Fruit fly (Drosophila melanogaster) whole organism, prepupa: ENCODE results near the gene Ada2a.

ENCODE experiments used
- Blimp-1 ChIP-seq: fragments of 200-800 bp; sonication (Bioruptor generic); optimal IDR thresholded peaks from 3 replicates; lab custom pipeline; 2017; ENCODE audit warnings: missing biosample characterization, missing genetic modification characterization, mild to moderate bottlenecking, moderate library complexity, missing genetic modification reagents
- CG10631 ChIP-seq: fragments of 200-800 bp; sonication (Bioruptor generic); optimal IDR thresholded peaks from 2 replicates; lab custom pipeline; 2016; ENCODE audit warnings: missing biosample characterization, missing genetic modification characterization
- CG11294 ChIP-seq: fragments of 200-800 bp; sonication (Bioruptor generic); IDR thresholded peaks from 2 replicates; pipeline ENCODE4 v1.3.6; 2022; ENCODE audit warnings: missing biosample characterization, missing genetic modification characterization
- CG11762 ChIP-seq: fragments of 200-800 bp; sonication (Bioruptor generic); optimal IDR thresholded peaks from 3 replicates; lab custom pipeline; 2016; ENCODE audit warnings: missing biosample characterization, missing genetic modification characterization; ENCODE audit not compliant: insufficient read depth
- CG11902 ChIP-seq: fragments of 200-800 bp; sonication (Bioruptor generic); optimal IDR thresholded peaks from 3 replicates; lab custom pipeline; 2016; ENCODE audit warnings: missing biosample characterization, missing genetic modification characterization
- CG1621 ChIP-seq: fragments of 200-800 bp; sonication (Bioruptor generic); optimal IDR thresholded peaks from 3 replicates; lab custom pipeline; 2018; ENCODE audit warnings: missing biosample characterization, mild to moderate bottlenecking, missing genetic modification characterization
- CG16779 ChIP-seq: fragments of 200-800 bp; sonication (Bioruptor generic); optimal IDR thresholded peaks from 3 replicates; lab custom pipeline; 2017; ENCODE audit warnings: missing biosample characterization, mild to moderate bottlenecking, missing genetic modification characterization
- CG31627 ChIP-seq: fragments of 200-800 bp; sonication (Bioruptor generic); optimal IDR thresholded peaks from 3 replicates; lab custom pipeline; 2016; ENCODE audit warnings: missing biosample characterization, missing genetic modification characterization
- CG32006 ChIP-seq: fragments of 200-800 bp; sonication (Bioruptor generic); optimal IDR thresholded peaks from 3 replicates; lab custom pipeline; 2017; ENCODE audit warnings: missing biosample characterization, mild to moderate bottlenecking, missing genetic modification characterization
- CG34406 ChIP-seq: fragments of 200-800 bp; sonication (Bioruptor generic); optimal IDR thresholded peaks from 3 replicates; lab custom pipeline; 2016; ENCODE audit warnings: missing biosample characterization, missing genetic modification characterization
- CG4318 ChIP-seq: fragments of 200-800 bp; sonication (Bioruptor generic); optimal IDR thresholded peaks from 3 replicates; lab custom pipeline; 2017; ENCODE audit warnings: missing biosample characterization, mild to moderate bottlenecking, missing genetic modification characterization
- CG6163 ChIP-seq: fragments of 200-800 bp; sonication (Bioruptor generic); IDR thresholded peaks from 3 replicates; pipeline ENCODE4 v1.3.6; 2022; ENCODE audit warnings: missing biosample characterization, missing genetic modification characterization
- CG6792 ChIP-seq: fragments of 200-800 bp; sonication (Bioruptor generic); optimal IDR thresholded peaks from 3 replicates; lab custom pipeline; 2016; ENCODE audit warnings: missing biosample characterization, missing genetic modification characterization
- CG6808 ChIP-seq: fragments of 200-800 bp; sonication (Bioruptor generic); optimal IDR thresholded peaks from 3 replicates; lab custom pipeline; 2017; ENCODE audit warnings: missing biosample characterization, missing genetic modification characterization, mild to moderate bottlenecking, moderate library complexity, missing genetic modification reagents
- CG6854 ChIP-seq: fragments of 200-800 bp; sonication (Bioruptor generic); optimal IDR thresholded peaks from 2 replicates; lab custom pipeline; 2017; ENCODE audit warnings: missing biosample characterization, mild to moderate bottlenecking, missing genetic modification characterization
- CG8319 ChIP-seq: fragments of 200-800 bp; sonication (Bioruptor generic); optimal IDR thresholded peaks from 3 replicates; lab custom pipeline; 2016; ENCODE audit warnings: missing biosample characterization, missing genetic modification characterization
- CG8632 ChIP-seq: fragments of 200-800 bp; sonication (Bioruptor generic); optimal IDR thresholded peaks from 3 replicates; lab custom pipeline; 2016; ENCODE audit warnings: missing biosample characterization, missing genetic modification characterization
- CG9139 ChIP-seq: fragments of 200-800 bp; sonication (Bioruptor generic); optimal IDR thresholded peaks from 3 replicates; lab custom pipeline; 2017; ENCODE audit warnings: missing biosample characterization, mild to moderate bottlenecking, missing genetic modification characterization
- Eip75B ChIP-seq: fragments of 200-800 bp; sonication (Bioruptor generic); optimal IDR thresholded peaks from 3 replicates; lab custom pipeline; 2016; ENCODE audit warnings: missing biosample characterization, missing genetic modification characterization
- Eip78C ChIP-seq: fragments of 200-800 bp; sonication (Bioruptor generic); peaks from one replicate; lab custom pipeline; 2016; ENCODE audit warnings: missing biosample characterization, missing genetic modification characterization
- Eip93F ChIP-seq: fragments of 200-800 bp; sonication (Bioruptor generic); optimal IDR thresholded peaks from 2 replicates; lab custom pipeline; 2016; ENCODE audit warnings: missing biosample characterization, mild to moderate bottlenecking, missing genetic modification characterization
- Ets21C ChIP-seq: fragments of 200-800 bp; sonication (Bioruptor generic); optimal IDR thresholded peaks from 3 replicates; lab custom pipeline; 2016; ENCODE audit warnings: missing biosample characterization, missing genetic modification characterization
- Gug ChIP-seq: fragments of 200-800 bp; sonication (Bioruptor generic); IDR thresholded peaks from 2 replicates; pipeline ENCODE4 v1.3.6; 2022; ENCODE audit warnings: missing biosample characterization, missing genetic modification characterization
- Hr39 ChIP-seq: fragments of 200-800 bp; sonication (Bioruptor generic); optimal IDR thresholded peaks from 2 replicates; lab custom pipeline; 2016; ENCODE audit warnings: missing biosample characterization, missing genetic modification characterization
- Hr4 ChIP-seq: fragments of 200-800 bp; sonication (Bioruptor generic); optimal IDR thresholded peaks from 3 replicates; lab custom pipeline; 2016; ENCODE audit warnings: missing biosample characterization, missing genetic modification characterization
- Lpt ChIP-seq: fragments of 200-800 bp; sonication (Bioruptor generic); optimal IDR thresholded peaks from 3 replicates; lab custom pipeline; 2016; ENCODE audit warnings: missing biosample characterization, missing genetic modification characterization
- Met ChIP-seq: fragments of 200-800 bp; sonication (Bioruptor generic); optimal IDR thresholded peaks from 3 replicates; lab custom pipeline; 2016; ENCODE audit warnings: missing biosample characterization, missing genetic modification characterization
- OdsH ChIP-seq: fragments of 200-800 bp; sonication (Bioruptor generic); optimal IDR thresholded peaks from 3 replicates; lab custom pipeline; 2016; ENCODE audit warnings: missing biosample characterization, missing genetic modification characterization
- Smox ChIP-seq: fragments of 200-800 bp; sonication (Bioruptor generic); optimal IDR thresholded peaks from 3 replicates; lab custom pipeline; 2016; ENCODE audit warnings: missing biosample characterization, missing genetic modification characterization
- Sox102F ChIP-seq: fragments of 200-800 bp; sonication (Bioruptor generic); optimal IDR thresholded peaks from 2 replicates; lab custom pipeline; 2016; ENCODE audit warnings: missing biosample characterization, mild to moderate bottlenecking, missing genetic modification characterization
- Sox14 ChIP-seq: fragments of 200-800 bp; sonication (Bioruptor generic); optimal IDR thresholded peaks from 3 replicates; lab custom pipeline; 2016; ENCODE audit warnings: missing biosample characterization, missing genetic modification characterization
- Sox15 ChIP-seq: fragments of 200-800 bp; sonication (Bioruptor generic); optimal IDR thresholded peaks from 3 replicates; lab custom pipeline; 2016; ENCODE audit warnings: missing biosample characterization, missing genetic modification characterization
- achi ChIP-seq: fragments of 200-800 bp; sonication (Bioruptor generic); optimal IDR thresholded peaks from 3 replicates; lab custom pipeline; 2016; ENCODE audit warnings: missing biosample characterization, missing genetic modification characterization
- acj6 ChIP-seq: fragments of 200-800 bp; sonication (Bioruptor generic); optimal IDR thresholded peaks from 3 replicates; lab custom pipeline; 2016; ENCODE audit warnings: missing biosample characterization, missing genetic modification characterization
- cyc ChIP-seq: fragments of 200-800 bp; sonication (Bioruptor generic); optimal IDR thresholded peaks from 3 replicates; lab custom pipeline; 2016; ENCODE audit warnings: missing biosample characterization, missing genetic modification characterization
- dac ChIP-seq: fragments of 200-800 bp; sonication (Bioruptor generic); optimal IDR thresholded peaks from 2 replicates; lab custom pipeline; 2017; ENCODE audit warnings: missing biosample characterization, mild to moderate bottlenecking, missing genetic modification characterization
- dsx ChIP-seq: fragments of 200-800 bp; optimal IDR thresholded peaks from 3 replicates; lab custom pipeline; 2019; ENCODE audit warnings: missing biosample characterization, mild to moderate bottlenecking, missing genetic modification characterization, moderate library complexity; ENCODE audit not compliant: poor library complexity, severe bottlenecking
- eg ChIP-seq: fragments of 200-800 bp; sonication (Bioruptor generic); IDR thresholded peaks from 3 replicates; pipeline ENCODE4 v1.3.6; 2022; ENCODE audit warnings: missing biosample characterization, missing genetic modification characterization
- esn ChIP-seq: fragments of 200-800 bp; sonication (Bioruptor generic); optimal IDR thresholded peaks from 2 replicates; lab custom pipeline; 2016; ENCODE audit warnings: missing biosample characterization, mild to moderate bottlenecking, missing genetic modification characterization, moderate library complexity
- fd59A ChIP-seq: fragments of 200-800 bp; sonication (Bioruptor generic); optimal IDR thresholded peaks from 2 replicates; lab custom pipeline; 2017; ENCODE audit warnings: missing biosample characterization, mild to moderate bottlenecking, missing genetic modification characterization, missing genetic modification reagents
- fkh ChIP-seq: fragments of 200-800 bp; sonication (Bioruptor generic); optimal IDR thresholded peaks from 3 replicates; lab custom pipeline; 2017; ENCODE audit warnings: missing biosample characterization, mild to moderate bottlenecking, missing genetic modification characterization, moderate library complexity
- lz ChIP-seq: fragments of 200-800 bp; sonication (Bioruptor generic); optimal IDR thresholded peaks from 3 replicates; lab custom pipeline; 2016; ENCODE audit warnings: missing biosample characterization, missing genetic modification characterization
- net ChIP-seq: fragments of 200-800 bp; sonication (Bioruptor generic); optimal IDR thresholded peaks from 3 replicates; lab custom pipeline; 2016; ENCODE audit warnings: missing biosample characterization, missing genetic modification characterization
- pdm3 ChIP-seq: fragments of 200-800 bp; sonication (Bioruptor generic); optimal IDR thresholded peaks from 3 replicates; lab custom pipeline; 2016; ENCODE audit warnings: missing biosample characterization, missing genetic modification characterization
- spab ChIP-seq: fragments of 200-800 bp; sonication (Bioruptor generic); optimal IDR thresholded peaks from 2 replicates; lab custom pipeline; 2017; ENCODE audit warnings: missing biosample characterization, mild to moderate bottlenecking, missing genetic modification characterization, missing genetic modification reagents
- svp ChIP-seq: fragments of 200-800 bp; sonication (Bioruptor generic); peaks from one replicate; lab custom pipeline; 2016; ENCODE audit warnings: missing biosample characterization, missing genetic modification characterization
- vri ChIP-seq: fragments of 200-800 bp; sonication (Bioruptor generic); optimal IDR thresholded peaks from 3 replicates; lab custom pipeline; 2016; ENCODE audit warnings: missing biosample characterization, mild to moderate bottlenecking, missing genetic modification characterization

The Ada2a gene

dm6 chr3R:18226043-18226808 is 29.1 kb downstream of the Ada2a start, which contains the start of the genes CG7168 and Mdh2 (continued):
- TF ChIP-seq CG11294 = no peak
- no peak for TF ChIP-seq Eip93F (GFP tag; lab: Kevin White, UChicago)
- peak; percentile 19 for TF ChIP-seq lz (GFP tag; lab: Kevin White, UChicago)
- no peak for TF ChIP-seq CG9139 (GFP tag; lab: Kevin White, UChicago)
- no peak for TF ChIP-seq OdsH (GFP tag; lab: Kevin White, UChicago)
- no peak for TF ChIP-seq CG6163 (GFP tag; lab: Robert Waterston, UW)
- no peak for TF ChIP-seq CG4318 (GFP tag; lab: Kevin White, UChicago)
- no peak for TF ChIP-seq CG11762 (GFP tag; lab: Kevin White, UChicago)
- no peak for TF ChIP-seq CG32006
- peak; percentile 79 for TF ChIP-seq fkh
- TF ChIP-seq Ets21C (GFP tag; lab: Kevin White, UChicago) = no peak
- TF ChIP-seq Lpt (GFP tag; lab: Kevin White, UChicago) = no peak
- TF ChIP-seq eg (GFP tag; lab: Robert Waterston, UW) = no peak
- TF ChIP-seq Sox102F = no peak
- no peak for TF ChIP-seq Met (GFP tag; lab: Kevin White, UChicago)
- TF ChIP-seq, all 60 proteins: peak for 8

DNA sequence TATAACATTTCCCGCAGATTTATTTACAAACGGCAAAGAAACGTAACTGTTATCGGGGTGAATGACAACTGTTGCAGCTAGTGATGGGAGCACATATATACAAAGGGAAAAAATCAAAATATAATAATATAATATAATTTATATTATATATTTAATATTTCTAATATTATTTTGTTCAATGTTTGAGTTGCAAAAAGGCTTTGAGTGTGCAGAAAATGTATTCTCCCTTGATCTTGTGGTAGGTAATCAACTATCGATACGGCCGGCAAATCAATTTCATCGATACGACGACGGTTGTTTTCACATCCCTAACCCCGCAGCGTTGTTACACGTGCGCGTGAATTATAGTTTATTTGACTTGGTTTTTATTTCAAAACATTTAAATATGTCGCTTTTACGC is 31.9 kb downstream of the Ada2a start, which contains the start of the genes mTerf5 and Non3:
Gene mTerf5 (minus strand): TSS at position 249 of the 400 bp plus-strand sequence.
Gene Non3 (plus strand): TSS at position 289 of the 400 bp plus-strand sequence.
- TF ChIP-seq CG6854 (peak; percentile 6), Sox102F (no peak), Eip93F (GFP tag; lab: Kevin White, UChicago) (no peak), CG10631 (GFP tag; lab: Kevin White, UChicago) (peak; percentile 65), CG34406 (peak; percentile 68), dsx (GFP tag; lab: Kevin White, UChicago) (peak; percentile 55), Met (GFP tag; lab: Kevin White, UChicago) (no peak), CG6163 (GFP tag; lab: Robert Waterston, UW) (no peak), Ets21C (GFP tag; lab: Kevin White, UChicago) (peak; percentile 2), CG6808 (GFP tag; lab: Kevin White, UChicago) (no peak), CG6792 (GFP tag; lab: Kevin White, UChicago) (peak; percentile 33), Gug (GFP tag; lab: Robert Waterston, UW) (no peak), spab (GFP tag; lab: Kevin White, UChicago) (no peak), Lpt (GFP tag; lab: Kevin White, UChicago) (no peak), Hr39 (GFP tag; lab: Kevin White, UChicago) (no peak), Hr4 (GFP tag; lab: Kevin White, UChicago) (no peak), pdm3 (no peak), Blimp-1 (no peak), vri (GFP tag; lab: Kevin White, UChicago) (peak; percentile 32), achi (GFP tag; lab: Kevin White, UChicago) (peak; percentile 66), CG31627 (peak; percentile 42), CG16779 (tag; lab: Kevin White, UChicago) (no peak), Eip78C (GFP tag; lab: Kevin White, UChicago) (peak; percentile 73), OdsH (GFP tag; lab: Kevin White, UChicago) (peak; percentile 63), Sox15 (GFP tag; lab: Kevin White, UChicago) (peak; percentile 13), acj6 (GFP tag; lab: Kevin White, UChicago) (peak; percentile 44), svp (peak; percentile 73), CG11902 (peak; percentile 15), net (GFP tag; lab: Kevin White, UChicago) (peak; percentile 21), dac (no peak), CG32006 (no peak), esn (GFP tag; lab: Kevin White, UChicago) (peak; percentile 65), CG8319 (GFP tag; lab: Kevin White, UChicago) (peak; percentile 32), CG8632 (GFP tag; lab: Kevin White, UChicago) (peak; percentile 65), lz (GFP tag; lab: Kevin White, UChicago) (peak; percentile 41), CG9139 (GFP tag; lab: Kevin White, UChicago) (no peak), CG1621 (tag; lab: Kevin White, UChicago) (no peak), eg (GFP tag; lab: Robert Waterston, UW) (no peak), cyc (peak; percentile 30), CG11294 (no peak), Smox (GFP tag; lab: Kevin White, UChicago) (no peak), fd59A (GFP tag; lab: Kevin White, UChicago) (no peak), Sox14 (GFP tag; lab: Kevin White, UChicago) (peak; percentile 33), Eip75B (GFP tag; lab: Kevin White, UChicago) (no peak)
